Fruit fly (Drosophila melanogaster) whole organism, embryonic: ENCODE results near the gene CG7568.
A peak's percentile ranks its signal among the peaks of the same experiment; 100 is the strongest.

Experiments
- Adf1 ChIP-seq: fragments of 200-800 bp; sonication (Bioruptor generic); IDR thresholded peaks from 2 replicates; pipeline ENCODE4 v1.3.6; 2022; ENCODE audit warnings: missing biosample characterization, missing genetic modification characterization
- B-H2 ChIP-seq: fragments of 200-800 bp; sonication (Bioruptor generic); optimal IDR thresholded peaks from 2 replicates; lab custom pipeline; 2018; ENCODE audit warnings: missing biosample characterization, mild to moderate bottlenecking, missing genetic modification characterization
- C15 ChIP-seq: fragments of 200-800 bp; sonication (Bioruptor generic); IDR thresholded peaks from 3 replicates; pipeline ENCODE4 v1.3.6; 2022; ENCODE audit warnings: missing biosample characterization, missing genetic modification characterization
- CG10321 ChIP-seq: fragments of 200-800 bp; sonication (Bioruptor generic); IDR thresholded peaks from 2 replicates; pipeline ENCODE4 v1.3.6; 2022; ENCODE audit warnings: missing biosample characterization, missing genetic modification characterization
- CG10565 ChIP-seq: fragments of 200-800 bp; sonication (Bioruptor generic); optimal IDR thresholded peaks from 3 replicates; lab custom pipeline; 2016; ENCODE audit warnings: missing biosample characterization, mild to moderate bottlenecking, missing genetic modification characterization
- CG11085 ChIP-seq: fragments of 200-800 bp; sonication (Bioruptor generic); IDR thresholded peaks from 2 replicates; pipeline ENCODE4 v1.3.6; 2022; ENCODE audit warnings: missing biosample characterization, missing genetic modification characterization
- CG11695 ChIP-seq: fragments of 200-800 bp; sonication (Bioruptor generic); IDR thresholded peaks from 3 replicates; pipeline ENCODE4 v1.3.6; 2022; ENCODE audit warnings: missing biosample characterization, missing genetic modification characterization
- CG12155 ChIP-seq: fragments of 200-800 bp; sonication (Bioruptor generic); optimal IDR thresholded peaks from 3 replicates; lab custom pipeline; 2016; ENCODE audit warnings: missing biosample characterization, missing genetic modification characterization
- CG13894 ChIP-seq: fragments of 200-800 bp; sonication (Bioruptor generic); optimal IDR thresholded peaks from 3 replicates; lab custom pipeline; 2018; ENCODE audit warnings: missing biosample characterization, mild to moderate bottlenecking, missing genetic modification characterization, moderate library complexity
- CG15073 ChIP-seq: fragments of 200-800 bp; sonication (Bioruptor generic); optimal IDR thresholded peaks from 2 replicates; lab custom pipeline; 2016; ENCODE audit warnings: missing biosample characterization, missing genetic modification characterization
- CG15269 ChIP-seq: fragments of 200-800 bp; sonication (Bioruptor generic); optimal IDR thresholded peaks from 2 replicates; lab custom pipeline; 2018; ENCODE audit warnings: missing biosample characterization, mild to moderate bottlenecking, missing genetic modification characterization, moderate library complexity
- CG17568 ChIP-seq: fragments of 200-800 bp; sonication (Bioruptor generic); optimal IDR thresholded peaks from 2 replicates; lab custom pipeline; 2018; ENCODE audit warnings: missing biosample characterization, mild to moderate bottlenecking, missing genetic modification characterization, moderate library complexity
- CG18764 ChIP-seq: fragments of 200-800 bp; sonication (Bioruptor generic); optimal IDR thresholded peaks from 3 replicates; lab custom pipeline; 2016; ENCODE audit warnings: missing biosample characterization, missing genetic modification characterization
- CG30020 ChIP-seq: fragments of 200-800 bp; optimal IDR thresholded peaks from 2 replicates; lab custom pipeline; 2019; ENCODE audit warnings: missing biosample characterization, mild to moderate bottlenecking, missing genetic modification characterization, moderate library complexity
- CG3726 ChIP-seq: fragments of 200-800 bp; sonication (Bioruptor generic); IDR thresholded peaks from 3 replicates; pipeline ENCODE4, ENCODE4 v1.3.6; 2022; ENCODE audit warnings: missing biosample characterization, missing genetic modification characterization
- CG4328 ChIP-seq: fragments of 200-800 bp; sonication (Bioruptor generic); optimal IDR thresholded peaks from 3 replicates; lab custom pipeline; 2017; ENCODE audit warnings: missing biosample characterization, missing genetic modification reagents, missing genetic modification characterization
- CG4360 ChIP-seq: fragments of 200-800 bp; sonication (Bioruptor generic); IDR thresholded peaks from 2 replicates; pipeline ENCODE4 v1.3.6; 2022; ENCODE audit warnings: missing biosample characterization, missing genetic modification characterization
- CG6683 ChIP-seq: fragments of 200-800 bp; sonication (Bioruptor generic); optimal IDR thresholded peaks from 2 replicates; lab custom pipeline; 2017; ENCODE audit warnings: missing biosample characterization, mild to moderate bottlenecking, missing genetic modification characterization, missing genetic modification reagents
- D ChIP-seq, 2 experiments: fragments of 200-800 bp in 1 of 2; fragments of >200 bp in 1 of 2; sonication (Bioruptor generic) in 1 of 2; optimal IDR thresholded peaks; 2 replicates in 1 of 2; 3 replicates in 1 of 2; lab custom pipeline; 2017; ENCODE audit warnings: mild to moderate bottlenecking in 1 of 2, missing biosample characterization in 1 of 2, missing genetic modification characterization in 1 of 2, missing genetic modification reagents in 1 of 2
- Dbx ChIP-seq: fragments of 200-800 bp; sonication (Bioruptor generic); IDR thresholded peaks from 3 replicates; pipeline ENCODE4 v1.3.6; 2022; ENCODE audit warnings: missing biosample characterization, missing genetic modification characterization
- Deaf1 ChIP-seq: fragments of 200-800 bp; optimal IDR thresholded peaks from 3 replicates; lab custom pipeline; 2019; ENCODE audit warnings: missing biosample characterization, mild to moderate bottlenecking, missing genetic modification characterization, moderate library complexity
- Ets65A ChIP-seq: fragments of 200-800 bp; sonication (Bioruptor generic); peaks from one replicate; lab custom pipeline; 2016; ENCODE audit warnings: missing biosample characterization, missing genetic modification characterization
- MBD-R2 ChIP-seq: fragments of 200-800 bp; sonication (Bioruptor generic); IDR thresholded peaks from 2 replicates; pipeline ENCODE4 v1.3.6; 2022; ENCODE audit warnings: missing biosample characterization, missing genetic modification characterization
- Med ChIP-seq: fragments of 200-800 bp; sonication (Bioruptor generic); peaks from one replicate; lab custom pipeline; 2016; ENCODE audit warnings: missing biosample characterization, missing genetic modification characterization, mild to moderate bottlenecking, inconsistent platforms, moderate library complexity
- Myb ChIP-seq: fragments of 200-800 bp; sonication (Bioruptor generic); optimal IDR thresholded peaks from 2 replicates; lab custom pipeline; 2016; ENCODE audit warnings: missing biosample characterization, missing genetic modification characterization
- Nf-YA ChIP-seq: fragments of 200-800 bp; sonication (Bioruptor generic); IDR thresholded peaks from 2 replicates; pipeline ENCODE4 v1.3.6; 2022; ENCODE audit warnings: missing biosample characterization, missing genetic modification characterization
- Oaz ChIP-seq: fragments of 200-800 bp; sonication (Bioruptor generic); IDR thresholded peaks from 2 replicates; pipeline ENCODE4 v1.3.6; 2022; ENCODE audit warnings: missing biosample characterization, missing genetic modification characterization
- Sox100B ChIP-seq: fragments of 200-800 bp; sonication (Bioruptor generic); optimal IDR thresholded peaks from 3 replicates; lab custom pipeline; 2018; ENCODE audit warnings: missing biosample characterization, mild to moderate bottlenecking, missing genetic modification characterization
- ash1 ChIP-seq: fragments of 200-800 bp; sonication (Bioruptor generic); optimal IDR thresholded peaks from 2 replicates; lab custom pipeline; 2018; ENCODE audit warnings: missing biosample characterization, mild to moderate bottlenecking, missing genetic modification characterization
- disco-r ChIP-seq: fragments of 200-800 bp; sonication (Bioruptor generic); optimal IDR thresholded peaks from 2 replicates; lab custom pipeline; 2016; ENCODE audit warnings: missing biosample characterization, missing genetic modification characterization
- esg ChIP-seq: fragments of 200-800 bp; sonication (Bioruptor generic); conservative IDR thresholded peaks from 2 replicates; pipeline ENCODE4 v1.3.6; 2022; ENCODE audit warnings: missing biosample characterization, missing genetic modification characterization
- eve ChIP-seq, 2 experiments: fragments of >200 bp; optimal IDR thresholded peaks; 2 replicates each; lab custom pipeline; 2017; ENCODE audit warnings: missing biosample characterization in 2 of 2, missing genetic modification characterization in 2 of 2
- ewg ChIP-seq: fragments of 200-800 bp; sonication (Bioruptor generic); optimal IDR thresholded peaks from 3 replicates; lab custom pipeline; 2017; ENCODE audit warnings: mild to moderate bottlenecking, missing biosample characterization, missing genetic modification reagents, missing genetic modification characterization
- exex ChIP-seq: fragments of 200-800 bp; sonication (Bioruptor generic); optimal IDR thresholded peaks from 4 replicates; lab custom pipeline; 2018; ENCODE audit warnings: missing biosample characterization, mild to moderate bottlenecking, missing genetic modification characterization, moderate library complexity
- fd64A ChIP-seq: fragments of 200-800 bp; sonication (Bioruptor generic); optimal IDR thresholded peaks from 3 replicates; lab custom pipeline; 2018; ENCODE audit warnings: missing biosample characterization, mild to moderate bottlenecking, missing genetic modification characterization
- hbn ChIP-seq: fragments of 200-800 bp; sonication (Bioruptor generic); IDR thresholded peaks from 2 replicates; pipeline ENCODE4 v1.3.6; 2022; ENCODE audit warnings: missing biosample characterization, missing genetic modification characterization; ENCODE audit not compliant: partially characterized antibody
- jumu ChIP-seq: fragments of 200-800 bp; sonication (Bioruptor generic); optimal IDR thresholded peaks from 3 replicates; lab custom pipeline; 2016; ENCODE audit warnings: missing biosample characterization, missing genetic modification characterization
- kah ChIP-seq: fragments of 200-800 bp; sonication (Bioruptor generic); optimal IDR thresholded peaks from 2 replicates; lab custom pipeline; 2018; ENCODE audit warnings: missing biosample characterization, mild to moderate bottlenecking, missing genetic modification characterization
- kay ChIP-seq: fragments of 200-800 bp; sonication (Bioruptor generic); optimal IDR thresholded peaks from 2 replicates; lab custom pipeline; 2016; ENCODE audit warnings: missing biosample characterization, missing genetic modification characterization
- lbe ChIP-seq: fragments of 200-800 bp; sonication (Bioruptor generic); optimal IDR thresholded peaks from 2 replicates; lab custom pipeline; 2016; ENCODE audit warnings: missing biosample characterization, mild to moderate bottlenecking, missing genetic modification characterization
- lov ChIP-seq, 2 experiments: fragments of 200-800 bp in 1 of 2; fragments of >200 bp in 1 of 2; sonication (Bioruptor generic) in 1 of 2; IDR thresholded peaks in 1 of 2; optimal IDR thresholded peaks in 1 of 2; 2 replicates in 1 of 2; 3 replicates in 1 of 2; pipeline versions ENCODE4 v1.3.6 to Lab custom; 2017 to 2022; ENCODE audit warnings: missing biosample characterization in 1 of 2, missing genetic modification characterization in 1 of 2
- mld ChIP-seq: fragments of 200-800 bp; sonication (Bioruptor generic); IDR thresholded peaks from 3 replicates; pipeline ENCODE4 v1.3.6; 2022; ENCODE audit warnings: missing biosample characterization, missing genetic modification characterization; ENCODE audit not compliant: partially characterized antibody
- nau ChIP-seq: fragments of 200-800 bp; sonication (Bioruptor generic); optimal IDR thresholded peaks from 3 replicates; lab custom pipeline; 2017; ENCODE audit warnings: missing biosample characterization, mild to moderate bottlenecking, missing genetic modification characterization, missing genetic modification reagents
- nmo ChIP-seq: fragments of 200-800 bp; sonication (Bioruptor generic); optimal IDR thresholded peaks from 2 replicates; lab custom pipeline; 2018; ENCODE audit warnings: missing biosample characterization, mild to moderate bottlenecking, missing genetic modification characterization, moderate library complexity
- pfk ChIP-seq: fragments of 200-800 bp; sonication (Bioruptor generic); optimal IDR thresholded peaks from 2 replicates; lab custom pipeline; 2018; ENCODE audit warnings: missing biosample characterization, mild to moderate bottlenecking, missing genetic modification characterization, moderate library complexity
- pita ChIP-seq: fragments of 200-800 bp; sonication (Bioruptor generic); optimal IDR thresholded peaks from 2 replicates; lab custom pipeline; 2017; ENCODE audit warnings: missing biosample characterization, mild to moderate bottlenecking, missing genetic modification characterization
- pum ChIP-seq: fragments of 200-800 bp; sonication (Bioruptor generic); optimal IDR thresholded peaks from 2 replicates; lab custom pipeline; 2016; ENCODE audit warnings: missing biosample characterization, missing genetic modification characterization
- row ChIP-seq: fragments of 200-800 bp; sonication (Bioruptor generic); IDR thresholded peaks from 3 replicates; pipeline ENCODE4 v1.3.6; 2022; ENCODE audit warnings: missing biosample characterization, missing genetic modification characterization
- slou ChIP-seq: fragments of 200-800 bp; sonication (Bioruptor generic); optimal IDR thresholded peaks from 3 replicates; lab custom pipeline; 2016; ENCODE audit warnings: missing biosample characterization, missing genetic modification characterization
- zen ChIP-seq: fragments of 200-800 bp; sonication (Bioruptor generic); optimal IDR thresholded peaks from 3 replicates; lab custom pipeline; 2018; ENCODE audit warnings: missing biosample characterization, mild to moderate bottlenecking, missing genetic modification characterization, moderate library complexity

The CG7568 gene

DNA sequence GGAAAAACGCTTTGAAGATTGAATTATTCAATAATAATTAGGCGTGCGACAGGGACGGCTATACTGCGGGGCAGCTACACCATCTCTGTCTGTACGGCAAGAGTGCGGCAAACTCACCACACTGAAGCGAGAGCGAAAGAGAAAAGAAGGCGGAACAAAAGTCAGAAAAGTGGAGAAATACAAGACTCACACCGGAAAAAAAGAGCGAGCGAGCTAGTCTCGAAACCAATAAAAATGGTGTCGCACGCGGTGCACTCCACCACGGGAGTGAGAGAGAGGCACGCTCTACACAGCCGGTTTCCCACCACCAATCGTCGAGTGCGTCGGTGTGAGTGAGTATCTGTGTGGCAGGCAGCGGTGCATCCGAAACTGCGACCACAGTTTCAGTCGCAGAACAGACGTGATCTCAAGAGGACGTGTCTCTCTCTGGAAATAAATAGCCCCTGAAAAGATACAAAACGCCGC, 44.6 kb downstream of the CG7568 start, which contains the start of gene Dr (continued):
- TF ChIP-seq CG10321 (peak; percentile 98), hbn (GFP tag; lab: Robert Waterston, UW) (peak; percentile 47), kay (GFP tag; lab: Kevin White, UChicago) (no peak), CG12155 (GFP tag; lab: Kevin White, UChicago) (no peak), Ets65A (GFP tag; lab: Kevin White, UChicago) (no peak), jumu (GFP tag; lab: Kevin White, UChicago) (no peak), Deaf1 (tag; lab: Kevin White, UChicago) (peak; percentile 63), kah (no peak), fd64A (GFP tag; lab: Kevin White, UChicago) (no peak), CG17568 (GFP tag; lab: Kevin White, UChicago) (no peak), pita (GFP tag; lab: Kevin White, UChicago) (no peak), CG15073 (no peak), ash1 (GFP tag; lab: Kevin White, UChicago) (no peak), CG4360 (no peak), ewg (GFP tag; lab: Kevin White, UChicago) (peak; percentile 86), CG6683 (GFP tag; lab: Kevin White, UChicago) (no peak), nau (GFP tag; lab: Kevin White, UChicago) (no peak), pfk (GFP tag; lab: Kevin White, UChicago) (no peak), CG3726 (GFP tag; lab: Robert Waterston, UW) (no peak), CG4328 (no peak), Nf-YA (GFP tag; lab: Robert Waterston, UW) (peak; percentile 90), disco-r (no peak), B-H2 (GFP tag; lab: Kevin White, UChicago) (no peak), lbe (GFP tag; lab: Kevin White, UChicago) (no peak), eve (GFP tag; optimal IDR thresholded peaks at IDR 0.05; lab: Kevin White, UChicago) (no peak), Sox100B (GFP tag; lab: Kevin White, UChicago) (no peak), nmo (GFP tag; lab: Kevin White, UChicago) (peak; percentile 59), CG13894 (no peak), Adf1 (GFP tag; lab: Robert Waterston, UW) (peak; percentile 72), mld (GFP tag; lab: Robert Waterston, UW) (no peak), D (optimal IDR thresholded peaks at IDR 0.05; lab: Kevin White, UChicago) (peak; percentile 93), D (GFP tag; optimal IDR thresholded peaks at IDR 0.05; lab: Kevin White, UChicago) (no peak), exex (tag; lab: Kevin White, UChicago) (no peak), row (GFP tag; lab: Robert Waterston, UW) (0 out of 3 replicates have a peak, but pooled peaks have one; percentile 9), CG18764 (GFP tag; lab: Kevin White, UChicago) (no peak), Myb (GFP tag; lab: Kevin White, UChicago) (no peak), C15 (GFP tag; lab: Robert Waterston, UW) (no peak), esg (GFP tag; lab: Robert Waterston, UW) (no peak), CG15269 (no peak), CG11695 (GFP tag; lab: Robert Waterston, UW) (peak; percentile 41; the same call in 1 of the 3 replicates), zen (tag; lab: Kevin White, UChicago) (peak; percentile 46), CG10565 (no peak), CG11085 (GFP tag; lab: Robert Waterston, UW) (no peak), MBD-R2 (GFP tag; lab: Robert Waterston, UW) (peak; percentile 18; the same call in 1 of the 2 replicates), slou (GFP tag; lab: Kevin White, UChicago) (no peak), lov (optimal IDR thresholded peaks at IDR 0.05; lab: Kevin White, UChicago) (no peak), lov (GFP tag; IDR thresholded peaks at IDR 0.05; lab: Robert Waterston, UW) (no peak), CG30020 (tag; lab: Kevin White, UChicago) (no peak), Med (GFP tag; lab: Kevin White, UChicago) (peak; percentile 71), Oaz (no peak), pum (GFP tag; lab: Kevin White, UChicago) (no peak), Dbx (no peak)
